Worm (Caenorhabditis elegans) whole organism, late embryonic: ENCODE measurements around the gene C05D12.3.

ENCODE experiments used
- C08G9.2 ChIP-seq: sonication (generic microtip); optimal IDR thresholded peaks from 2 replicates; lab custom pipeline; 2016; ENCODE audit warnings: mild to moderate bottlenecking, missing genetic modification characterization, moderate library complexity, missing compliant biosample characterization
- elt-2 ChIP-seq: sonication (generic microtip); optimal IDR thresholded peaks from 2 replicates; lab custom pipeline; 2016; ENCODE audit warnings: missing genetic modification reagents, missing genetic modification characterization, missing compliant biosample characterization
- hlh-30 ChIP-seq: sonication (generic microtip); optimal IDR thresholded peaks from 2 replicates; lab custom pipeline; 2017; ENCODE audit warnings: antibody characterized with exemption, missing genetic modification characterization, missing compliant biosample characterization; ENCODE audit not compliant: insufficient read depth
- nhr-11 ChIP-seq: fragments of 150-350 bp; optimal IDR thresholded peaks from 2 replicates; lab custom pipeline; 2014; ENCODE audit warnings: missing biosample characterization, missing genetic modification characterization
- npax-4 ChIP-seq: sonication (generic microtip); optimal IDR thresholded peaks from 2 replicates; lab custom pipeline; 2016; ENCODE audit warnings: missing genetic modification characterization, missing compliant biosample characterization

DNA sequence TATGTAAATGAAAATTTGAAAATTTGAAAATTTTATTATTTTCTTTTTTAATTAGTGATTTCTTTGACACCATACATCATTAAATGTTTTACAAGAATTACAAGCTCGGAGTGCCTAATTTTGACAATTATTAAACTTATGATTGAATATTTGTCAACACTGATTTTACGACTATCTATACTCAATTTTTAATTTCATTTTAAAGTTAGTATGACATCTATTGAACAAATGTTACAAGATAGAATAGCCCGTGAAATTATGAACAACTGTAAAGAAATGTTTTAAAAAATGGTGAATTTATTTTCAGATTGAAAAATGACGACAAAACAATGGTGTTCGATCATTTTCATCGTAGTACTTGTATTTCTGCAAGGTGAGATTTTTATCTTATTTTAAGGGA is 7.1 kb upstream of the C05D12.3 start, which contains the start of gene C05D12.2:
- no peak for TF ChIP-seq npax-4
- no peak for TF ChIP-seq elt-2 (tag; lab: Kevin White, UChicago)
- TF ChIP-seq nhr-11: no peak
- no peak for TF ChIP-seq C08G9.2 (tag; lab: Kevin White, UChicago)
- no peak for TF ChIP-seq hlh-30 (tag; lab: Kevin White, UChicago)
